Worm (Caenorhabditis elegans) whole organism, early embryonic: ENCODE results near the gene odr-4.

ENCODE experiments used
- B0310.2 ChIP-seq: sonication (generic microtip); optimal IDR thresholded peaks from 2 replicates; lab custom pipeline; 2016; ENCODE audit warnings: mild to moderate bottlenecking, missing genetic modification characterization, missing compliant biosample characterization
- F13C5.2 ChIP-seq: sonication (generic microtip); optimal IDR thresholded peaks from 2 replicates; lab custom pipeline; 2017; ENCODE audit warnings: mild to moderate bottlenecking, missing genetic modification characterization, inconsistent platforms, missing compliant biosample characterization
- aly-1 ChIP-seq: sonication (generic microtip); optimal IDR thresholded peaks from 2 replicates; lab custom pipeline; 2016; ENCODE audit warnings: missing genetic modification characterization, missing compliant biosample characterization
- ama-1 ChIP-seq: fragments of 150-350 bp; optimal IDR thresholded peaks from 2 replicates; lab custom pipeline; 2014
- ceh-13 ChIP-seq: fragments of 200-800 bp; sonication (Bioruptor generic); optimal IDR thresholded peaks from 2 replicates; lab custom pipeline; 2018; ENCODE audit warnings: mild to moderate bottlenecking, missing genetic modification characterization, missing compliant biosample characterization
- ceh-36 ChIP-seq: sonication (generic microtip); optimal IDR thresholded peaks from 2 replicates; lab custom pipeline; 2016; ENCODE audit warnings: missing genetic modification characterization, inconsistent platforms, missing compliant biosample characterization
- ets-7 ChIP-seq: sonication (generic microtip); optimal IDR thresholded peaks from 2 replicates; lab custom pipeline; 2016; ENCODE audit warnings: missing genotype, missing genetic modification characterization, missing compliant biosample characterization
- flt-1 ChIP-seq: fragments of 200-800 bp; sonication (Bioruptor generic); IDR thresholded peaks from 2 replicates; pipeline ENCODE4 v1.3.6; 2022; ENCODE audit warnings: missing genetic modification characterization, missing compliant biosample characterization
- hmbx-1 ChIP-seq: sonication (generic microtip); optimal IDR thresholded peaks from 2 replicates; lab custom pipeline; 2016; ENCODE audit warnings: mild to moderate bottlenecking, missing genetic modification characterization, missing compliant biosample characterization
- hmg-4 ChIP-seq: fragments of 200-800 bp; sonication (Bioruptor generic); optimal IDR thresholded peaks from 2 replicates; lab custom pipeline; 2018; ENCODE audit warnings: mild to moderate bottlenecking, missing genetic modification characterization, missing compliant biosample characterization
- hnd-1 ChIP-seq: sonication (generic microtip); optimal IDR thresholded peaks from 2 replicates; lab custom pipeline; 2016; ENCODE audit warnings: missing genetic modification characterization, missing compliant biosample characterization
- pes-1 ChIP-seq: fragments of 200-800 bp; sonication (Bioruptor generic); IDR thresholded peaks from 2 replicates; pipeline ENCODE4 v1.3.6; 2022; ENCODE audit warnings: missing genetic modification reagents, missing genetic modification characterization, missing compliant biosample characterization
- scrt-1 ChIP-seq: fragments of 200-800 bp; sonication (Bioruptor generic); IDR thresholded peaks from 2 replicates; pipeline ENCODE4 v1.3.6; 2022; ENCODE audit warnings: missing genetic modification characterization, missing compliant biosample characterization
- sea-1 ChIP-seq: fragments of 200-800 bp; sonication (Bioruptor generic); conservative IDR thresholded peaks from 2 replicates; pipeline ENCODE4 v1.3.6; 2022; ENCODE audit warnings: missing genetic modification characterization, missing compliant biosample characterization
- tbx-11 ChIP-seq: fragments of 200-800 bp; sonication (Bioruptor generic); IDR thresholded peaks from 2 replicates; pipeline ENCODE4 v1.3.6; 2022; ENCODE audit warnings: missing genetic modification characterization, missing compliant biosample characterization
- tbx-37 ChIP-seq: fragments of 200-800 bp; sonication (Bioruptor generic); conservative IDR thresholded peaks from 2 replicates; pipeline ENCODE4 v1.3.6; 2022; ENCODE audit warnings: missing genetic modification reagents, missing genetic modification characterization, missing compliant biosample characterization
- tra-4 ChIP-seq: sonication (generic microtip); optimal IDR thresholded peaks from 2 replicates; lab custom pipeline; 2017; ENCODE audit warnings: missing genetic modification characterization, missing compliant biosample characterization

The odr-4 gene

DNA sequence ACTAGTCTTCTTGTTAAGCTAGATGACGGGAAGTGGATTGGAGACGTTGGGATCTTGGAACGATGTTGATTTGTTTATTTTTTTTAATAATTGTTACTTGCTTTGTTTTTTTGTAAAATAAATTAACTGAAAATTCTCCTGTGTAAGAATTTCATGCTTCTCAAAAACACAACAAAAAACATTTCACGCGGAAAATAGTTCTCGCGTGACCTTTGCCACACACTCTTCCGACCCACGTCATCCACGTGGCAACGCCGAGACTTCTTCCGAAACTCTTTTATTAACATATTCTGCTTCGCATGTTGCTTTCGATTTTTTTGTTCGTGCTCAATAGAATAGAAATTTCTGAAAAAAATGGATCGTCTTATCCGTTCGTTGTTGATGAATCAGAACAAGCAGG, 19.0 kb upstream of the odr-4 start, which contains the start of gene F37A4.5:
F37A4.5 (plus strand) TSS at position 301 of the 400 bp plus-strand sequence.
- no peak for TF ChIP-seq ama-1
- no peak for TF ChIP-seq tbx-11 (GFP tag; lab: Robert Waterston, UW)
- TF ChIP-seq hmbx-1: no peak
- no peak for TF ChIP-seq ceh-13 (GFP tag; lab: Kevin White, UChicago)
- TF ChIP-seq ets-7 (tag; lab: Kevin White, UChicago): no peak
- no peak for TF ChIP-seq hmg-4 (GFP tag; lab: Kevin White, UChicago)
- no peak for TF ChIP-seq F13C5.2 (tag; lab: Kevin White, UChicago)
- TF ChIP-seq tbx-37: no peak
- TF ChIP-seq B0310.2: no peak
- TF ChIP-seq flt-1 (GFP tag; lab: Robert Waterston, UW): no peak
- TF ChIP-seq ceh-36 (tag; lab: Kevin White, UChicago): no peak
- no peak for TF ChIP-seq hnd-1 (tag; lab: Kevin White, UChicago)
- TF ChIP-seq aly-1 (tag; lab: Kevin White, UChicago): no peak
- no peak for TF ChIP-seq tra-4 (tag; lab: Kevin White, UChicago)
- no peak for TF ChIP-seq pes-1 (GFP tag; lab: Robert Waterston, UW)

DNA sequence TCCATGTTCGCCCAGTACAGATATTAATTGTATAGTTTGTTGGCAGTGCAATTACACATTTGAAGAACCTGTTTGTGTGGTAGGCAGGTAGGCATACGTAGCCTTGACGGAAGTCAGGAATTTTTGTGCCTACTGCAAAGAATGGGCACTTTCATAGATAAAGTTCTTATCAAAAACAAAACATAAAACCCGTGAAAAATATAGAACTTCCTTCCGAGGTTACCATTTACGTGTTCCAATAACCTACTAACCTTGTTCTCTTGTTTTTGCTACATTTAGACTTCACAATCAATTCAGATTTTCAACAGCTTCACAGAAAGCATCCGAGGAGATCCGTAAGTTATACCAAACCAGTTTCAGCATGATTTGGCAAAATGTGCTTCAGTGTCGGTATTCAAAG, 17.3 kb upstream of the odr-4 start, which contains the start of gene F37A4.4:
F37A4.4 (plus strand) TSS at position 301 of the 400 bp plus-strand sequence.
- TF ChIP-seq tbx-37: no peak
- TF ChIP-seq B0310.2: no peak
- no peak for TF ChIP-seq tra-4 (tag; lab: Kevin White, UChicago)
- no peak for TF ChIP-seq hnd-1 (tag; lab: Kevin White, UChicago)
- TF ChIP-seq tbx-11 (GFP tag; lab: Robert Waterston, UW): no peak
- TF ChIP-seq hmbx-1: no peak
- TF ChIP-seq F13C5.2 (tag; lab: Kevin White, UChicago): no peak
- TF ChIP-seq scrt-1 (GFP tag; lab: Robert Waterston, UW): no peak
- no peak for TF ChIP-seq pes-1 (GFP tag; lab: Robert Waterston, UW)
- TF ChIP-seq sea-1 (GFP tag; lab: Robert Waterston, UW): no peak
- no peak for TF ChIP-seq ceh-13 (GFP tag; lab: Kevin White, UChicago)
- TF ChIP-seq ets-7 (tag; lab: Kevin White, UChicago): no peak
- TF ChIP-seq ceh-36 (tag; lab: Kevin White, UChicago): no peak
- TF ChIP-seq ama-1: no peak

ce11 chrIII:6718270-6718669, 12.3 kb upstream of the odr-4 start, which contains the start of gene F37A4.3:
TSS of gene F37A4.3 (plus strand) at chrIII:6718570.
- TF ChIP-seq ets-7 (tag; lab: Kevin White, UChicago): no peak
- no peak for TF ChIP-seq tbx-11 (GFP tag; lab: Robert Waterston, UW)
- no peak for TF ChIP-seq ceh-13 (GFP tag; lab: Kevin White, UChicago)
- no peak for TF ChIP-seq hmg-4 (GFP tag; lab: Kevin White, UChicago)
- no peak for TF ChIP-seq hmbx-1

DNA sequence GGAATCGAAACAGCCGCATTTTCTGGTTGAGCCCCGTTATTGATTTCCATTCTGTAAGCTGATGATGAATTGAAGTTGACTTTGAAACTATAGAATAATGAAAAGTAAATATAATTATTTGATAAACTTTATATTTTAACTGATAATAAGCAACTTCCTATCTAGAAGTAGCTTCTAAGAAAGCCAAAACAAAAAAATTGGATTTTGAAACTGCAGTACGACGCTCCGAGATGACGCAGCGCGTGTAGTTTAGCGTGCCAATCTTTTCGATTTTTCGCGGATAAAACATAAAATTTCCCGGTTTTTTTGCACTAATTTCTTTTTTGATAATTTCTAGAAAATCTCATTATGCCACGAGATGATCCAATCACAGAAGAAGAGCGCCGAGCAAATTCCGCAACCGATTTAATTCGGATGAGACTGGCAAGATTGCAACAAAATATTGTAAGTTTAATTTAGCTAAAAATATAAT, 8.4 kb upstream of the odr-4 start, which contains the start of the genes bath-41 and F37A4.2:
bath-41 (minus strand) TSS at position 51 of the 472 bp plus-strand sequence.
F37A4.2 (plus strand) TSS at position 247 of the 472 bp plus-strand sequence.
- TF ChIP-seq ceh-13 (GFP tag; lab: Kevin White, UChicago): no peak
- no peak for TF ChIP-seq sea-1 (GFP tag; lab: Robert Waterston, UW)
- TF ChIP-seq F13C5.2 (tag; lab: Kevin White, UChicago): no peak
- TF ChIP-seq ets-7 (tag; lab: Kevin White, UChicago): no peak

DNA sequence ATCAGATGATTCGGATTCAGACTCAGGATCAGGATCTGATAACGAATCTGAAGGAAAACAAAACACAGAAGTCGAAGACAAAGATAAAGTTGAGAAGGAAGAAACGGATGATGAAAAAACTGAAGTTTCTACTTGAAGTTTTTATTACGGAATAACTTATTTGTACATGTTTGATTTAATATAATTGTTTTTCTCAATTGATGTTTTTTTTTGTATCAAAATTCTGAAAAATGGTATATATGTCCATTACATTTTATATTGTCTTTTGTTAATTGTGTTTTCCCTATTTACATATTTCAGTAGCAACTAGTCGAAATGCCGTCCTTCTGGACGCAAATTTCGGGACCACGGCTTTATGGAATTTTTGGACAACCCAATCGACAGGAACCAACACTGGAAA, 7.5 kb upstream of the odr-4 start, which contains the start of gene F37A4.1:
F37A4.1 (plus strand) TSS at position 301 of the 400 bp plus-strand sequence.
- TF ChIP-seq tbx-37 (no peak), B0310.2 (no peak), tra-4 (tag; lab: Kevin White, UChicago) (no peak), sea-1 (GFP tag; lab: Robert Waterston, UW) (no peak), pes-1 (GFP tag; lab: Robert Waterston, UW) (no peak), scrt-1 (GFP tag; lab: Robert Waterston, UW) (no peak), aly-1 (tag; lab: Kevin White, UChicago) (no peak), hmg-4 (GFP tag; lab: Kevin White, UChicago) (no peak), F13C5.2 (tag; lab: Kevin White, UChicago) (no peak), hnd-1 (tag; lab: Kevin White, UChicago) (no peak)

ce11 chrIII:6725489-6725888, 5.1 kb upstream of the odr-4 start, which contains the start of gene wdr-4:
TSS of gene wdr-4 (plus strand) at chrIII:6725789.
- TF ChIP-seq ceh-36 (tag; lab: Kevin White, UChicago): no peak
- no peak for TF ChIP-seq hmg-4 (GFP tag; lab: Kevin White, UChicago)
- TF ChIP-seq pes-1 (GFP tag; lab: Robert Waterston, UW): no peak
- no peak for TF ChIP-seq tbx-11 (GFP tag; lab: Robert Waterston, UW)
- no peak for TF ChIP-seq aly-1 (tag; lab: Kevin White, UChicago)
- no peak for TF ChIP-seq B0310.2
- TF ChIP-seq F13C5.2 (tag; lab: Kevin White, UChicago): no peak
- no peak for TF ChIP-seq hnd-1 (tag; lab: Kevin White, UChicago)
- TF ChIP-seq flt-1 (GFP tag; lab: Robert Waterston, UW): no peak
- no peak for TF ChIP-seq ceh-13 (GFP tag; lab: Kevin White, UChicago)
- no peak for TF ChIP-seq tbx-37
- TF ChIP-seq scrt-1 (GFP tag; lab: Robert Waterston, UW): no peak
- TF ChIP-seq hmbx-1: no peak
- TF ChIP-seq tra-4 (tag; lab: Kevin White, UChicago): no peak
- TF ChIP-seq sea-1 (GFP tag; lab: Robert Waterston, UW): no peak
- TF ChIP-seq ets-7 (tag; lab: Kevin White, UChicago): no peak
- TF ChIP-seq ama-1: no peak

DNA sequence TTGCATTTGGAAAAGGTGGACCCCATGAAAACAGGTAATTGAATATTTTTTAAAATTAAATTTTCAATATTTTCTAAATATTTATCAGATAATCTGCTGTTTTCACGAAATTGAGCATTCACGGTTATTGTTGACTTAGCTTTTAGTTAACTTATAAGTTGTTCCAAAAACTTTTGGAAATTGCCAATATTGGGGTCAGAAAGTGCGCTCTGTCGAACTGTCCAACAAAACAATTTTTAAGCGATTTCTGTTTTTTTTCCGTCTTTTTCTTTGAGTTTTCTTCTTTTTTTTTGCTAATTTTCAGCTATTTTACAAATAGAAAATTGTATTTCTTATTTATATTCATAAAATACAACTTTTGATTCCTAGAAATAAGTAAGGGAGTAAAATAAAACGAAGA, 685 bp downstream of the odr-4 start:
- TF ChIP-seq ceh-13 (GFP tag; lab: Kevin White, UChicago) (no peak), sea-1 (GFP tag; lab: Robert Waterston, UW) (no peak)
